Fruit fly (Drosophila melanogaster) whole organism, prepupa: ENCODE measurements around the gene Rcd7.

Source experiments
- CG32006 ChIP-seq: fragments of 200-800 bp; sonication (Bioruptor generic); optimal IDR thresholded peaks from 3 replicates; lab custom pipeline; 2017; ENCODE audit warnings: missing biosample characterization, mild to moderate bottlenecking, missing genetic modification characterization
- Eip75B ChIP-seq: fragments of 200-800 bp; sonication (Bioruptor generic); optimal IDR thresholded peaks from 3 replicates; lab custom pipeline; 2016; ENCODE audit warnings: missing biosample characterization, missing genetic modification characterization
- Ets96B ChIP-seq: fragments of 200-800 bp; optimal IDR thresholded peaks from 2 replicates; lab custom pipeline; 2019; ENCODE audit warnings: missing biosample characterization, mild to moderate bottlenecking, missing genetic modification characterization, moderate library complexity

DNA sequence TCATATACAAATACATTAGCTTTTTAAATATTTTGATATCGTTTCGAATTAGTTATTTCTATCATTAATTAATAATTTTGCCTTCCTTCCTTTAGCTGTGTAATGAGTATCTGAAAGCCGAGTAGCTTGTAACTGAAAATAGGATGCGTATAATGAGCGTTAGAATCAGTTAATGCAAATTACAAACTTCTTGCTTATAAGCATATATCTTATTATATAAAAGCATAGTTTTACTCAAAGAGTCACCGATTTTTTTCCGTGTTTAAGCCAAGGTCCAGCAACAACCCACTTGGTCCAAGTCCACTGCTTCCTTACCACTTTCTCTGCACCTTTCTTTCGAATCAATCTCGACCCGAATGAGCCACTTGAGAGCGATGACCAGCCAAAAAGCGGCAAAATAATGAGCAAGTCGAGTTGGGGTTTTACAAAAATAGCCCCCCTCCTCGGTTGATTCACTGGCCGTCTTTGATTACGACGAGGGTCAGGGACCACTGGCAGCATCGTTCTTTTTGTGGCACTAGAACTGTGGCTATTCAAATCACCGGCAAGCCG, 11.1 kb downstream of the Rcd7 start:
- TF ChIP-seq CG32006 (GFP tag; lab: Kevin White, UChicago) (no peak), Ets96B (no peak), Eip75B (GFP tag; lab: Kevin White, UChicago) (no peak)
